Fruit fly (Drosophila melanogaster) whole organism, embryonic: Measurements from ENCODE around the gene CG16813.

ENCODE experiments used
- ATbp ChIP-seq: fragments of 200-800 bp; sonication (Bioruptor generic); optimal IDR thresholded peaks from 2 replicates; lab custom pipeline; 2017; ENCODE audit warnings: missing biosample characterization, mild to moderate bottlenecking, missing genetic modification characterization, missing genetic modification reagents
- Adf1 ChIP-seq: fragments of 200-800 bp; sonication (Bioruptor generic); IDR thresholded peaks from 2 replicates; pipeline ENCODE4 v1.3.6; 2022; ENCODE audit warnings: missing biosample characterization, missing genetic modification characterization
- Awh ChIP-seq: fragments of 200-800 bp; sonication (Bioruptor generic); IDR thresholded peaks from 2 replicates; pipeline ENCODE4, ENCODE4 v1.3.6; 2022; ENCODE audit warnings: missing biosample characterization, missing genetic modification characterization
- B-H2 ChIP-seq: fragments of 200-800 bp; sonication (Bioruptor generic); optimal IDR thresholded peaks from 2 replicates; lab custom pipeline; 2018; ENCODE audit warnings: missing biosample characterization, mild to moderate bottlenecking, missing genetic modification characterization
- CG10267 ChIP-seq: fragments of 200-800 bp; sonication (Bioruptor generic); optimal IDR thresholded peaks from 2 replicates; lab custom pipeline; 2018; ENCODE audit warnings: missing biosample characterization, mild to moderate bottlenecking, missing genetic modification characterization, moderate library complexity
- CG10366 ChIP-seq: fragments of 200-800 bp; sonication (Bioruptor generic); IDR thresholded peaks from 2 replicates; pipeline ENCODE4 v1.3.6; 2022; ENCODE audit warnings: missing biosample characterization, missing genetic modification characterization
- CG14860 ChIP-seq: fragments of 200-800 bp; sonication (Bioruptor generic); IDR thresholded peaks from 3 replicates; pipeline ENCODE4 v1.3.6; 2022; ENCODE audit warnings: missing biosample characterization, missing genetic modification characterization; ENCODE audit not compliant: partially characterized antibody
- CG17612 ChIP-seq: fragments of 200-800 bp; sonication (Bioruptor generic); IDR thresholded peaks from 2 replicates; pipeline ENCODE4 v1.3.6; 2022; ENCODE audit warnings: missing biosample characterization, missing genetic modification characterization
- CG18262 ChIP-seq: fragments of 200-800 bp; optimal IDR thresholded peaks from 3 replicates; lab custom pipeline; 2019; ENCODE audit warnings: missing biosample characterization, mild to moderate bottlenecking, missing genetic modification characterization, moderate library complexity
- CG31224 ChIP-seq: fragments of 200-800 bp; sonication (Bioruptor generic); IDR thresholded peaks from 2 replicates; pipeline ENCODE4 v1.3.6; 2022; ENCODE audit warnings: missing biosample characterization, missing genetic modification characterization
- CG3281 ChIP-seq: fragments of 200-800 bp; sonication (Bioruptor generic); optimal IDR thresholded peaks from 3 replicates; lab custom pipeline; 2017; ENCODE audit warnings: missing biosample characterization, mild to moderate bottlenecking, missing genetic modification characterization
- CG33557 ChIP-seq: fragments of 200-800 bp; sonication (Bioruptor generic); optimal IDR thresholded peaks from 2 replicates; lab custom pipeline; 2019; ENCODE audit warnings: missing biosample characterization, mild to moderate bottlenecking, missing genetic modification characterization, moderate library complexity
- CG34376 ChIP-seq: fragments of 200-800 bp; sonication (Bioruptor generic); optimal IDR thresholded peaks from 2 replicates; lab custom pipeline; 2018; ENCODE audit warnings: missing biosample characterization, mild to moderate bottlenecking, missing genetic modification characterization
- CG4360 ChIP-seq: fragments of 200-800 bp; sonication (Bioruptor generic); IDR thresholded peaks from 2 replicates; pipeline ENCODE4 v1.3.6; 2022; ENCODE audit warnings: missing biosample characterization, missing genetic modification characterization
- CG4404 ChIP-seq: fragments of 200-800 bp; sonication (Bioruptor generic); IDR thresholded peaks from 2 replicates; pipeline ENCODE4 v1.3.6; 2022; ENCODE audit warnings: missing biosample characterization, missing genetic modification characterization
- CG4707 ChIP-seq: fragments of 200-800 bp; sonication (Bioruptor generic); optimal IDR thresholded peaks from 2 replicates; lab custom pipeline; 2018; ENCODE audit warnings: missing biosample characterization, mild to moderate bottlenecking, missing genetic modification characterization, moderate library complexity
- CG7786 ChIP-seq: fragments of 200-800 bp; sonication (Bioruptor generic); optimal IDR thresholded peaks from 2 replicates; lab custom pipeline; 2016; ENCODE audit warnings: missing biosample characterization, missing genetic modification characterization
- CG9876 ChIP-seq: fragments of 200-800 bp; sonication (Bioruptor generic); optimal IDR thresholded peaks from 2 replicates; lab custom pipeline; 2016; ENCODE audit warnings: missing biosample characterization, missing genetic modification characterization
- Camta ChIP-seq: fragments of 200-800 bp; sonication (Bioruptor generic); optimal IDR thresholded peaks from 2 replicates; lab custom pipeline; 2016; ENCODE audit warnings: missing biosample characterization, missing genetic modification characterization
- D19B ChIP-seq: fragments of 200-800 bp; sonication (Bioruptor generic); optimal IDR thresholded peaks from 2 replicates; lab custom pipeline; 2017; ENCODE audit warnings: missing biosample characterization, mild to moderate bottlenecking, missing genetic modification characterization
- Dbx ChIP-seq: fragments of 200-800 bp; sonication (Bioruptor generic); IDR thresholded peaks from 3 replicates; pipeline ENCODE4 v1.3.6; 2022; ENCODE audit warnings: missing biosample characterization, missing genetic modification characterization
- GATAe ChIP-seq: fragments of 200-800 bp; sonication (Bioruptor generic); conservative IDR thresholded peaks from 2 replicates; pipeline ENCODE4 v1.3.6; 2022; ENCODE audit warnings: missing biosample characterization, missing genetic modification characterization
- Gug ChIP-seq: fragments of 200-800 bp; sonication (Bioruptor generic); IDR thresholded peaks from 4 replicates; pipeline ENCODE4 v1.3.6; 2022; ENCODE audit warnings: missing biosample characterization, missing genetic modification characterization
- Hand ChIP-seq: fragments of 200-800 bp; sonication (Bioruptor generic); optimal IDR thresholded peaks from 2 replicates; lab custom pipeline; 2017; ENCODE audit warnings: mild to moderate bottlenecking, missing biosample characterization, missing genetic modification reagents, missing genetic modification characterization
- Lim3 ChIP-seq: fragments of 200-800 bp; sonication (Bioruptor generic); IDR thresholded peaks from 2 replicates; pipeline ENCODE4 v1.3.6; 2022; ENCODE audit warnings: missing biosample characterization, missing genetic modification characterization
- Mad ChIP-seq: fragments of 200-800 bp; sonication (Bioruptor generic); optimal IDR thresholded peaks from 2 replicates; lab custom pipeline; 2016; ENCODE audit warnings: missing biosample characterization, missing genetic modification characterization
- NFAT ChIP-seq: fragments of 200-800 bp; sonication (Bioruptor generic); IDR thresholded peaks from 2 replicates; pipeline ENCODE4 v1.3.6; 2022; ENCODE audit warnings: missing biosample characterization, missing genetic modification characterization
- Optix ChIP-seq: fragments of 200-800 bp; sonication (Bioruptor generic); IDR thresholded peaks from 3 replicates; pipeline ENCODE4 v1.3.6; 2022; ENCODE audit warnings: missing biosample characterization, missing genetic modification characterization
- Rx ChIP-seq: fragments of 200-800 bp; sonication (Bioruptor generic); IDR thresholded peaks from 2 replicates; pipeline ENCODE4 v1.3.6; 2022; ENCODE audit warnings: missing biosample characterization, missing genetic modification characterization
- Sox100B ChIP-seq: fragments of 200-800 bp; sonication (Bioruptor generic); optimal IDR thresholded peaks from 3 replicates; lab custom pipeline; 2018; ENCODE audit warnings: missing biosample characterization, mild to moderate bottlenecking, missing genetic modification characterization
- Trl ChIP-seq, 3 experiments: fragments of >200 bp in 2 of 3; fragments of 200-800 bp in 1 of 3; sonication (Bioruptor generic) in 1 of 3; optimal IDR thresholded peaks; 2 replicates in 1 of 3; 3 replicates in 2 of 3; lab custom pipeline; 2016 to 2017; ENCODE audit warnings: missing biosample characterization in 1 of 3, missing genetic modification characterization in 1 of 3
- al ChIP-seq: fragments of 200-800 bp; sonication (Bioruptor generic); IDR thresholded peaks from 2 replicates; pipeline ENCODE4 v1.3.6; 2022; ENCODE audit warnings: missing biosample characterization, missing genetic modification characterization
- ash1 ChIP-seq: fragments of 200-800 bp; sonication (Bioruptor generic); optimal IDR thresholded peaks from 2 replicates; lab custom pipeline; 2018; ENCODE audit warnings: missing biosample characterization, mild to moderate bottlenecking, missing genetic modification characterization
- bab2 ChIP-seq: fragments of 200-800 bp; sonication (Bioruptor generic); optimal IDR thresholded peaks from 2 replicates; lab custom pipeline; 2016; ENCODE audit warnings: missing biosample characterization, missing genetic modification characterization
- btn ChIP-seq: fragments of 200-800 bp; sonication (Bioruptor generic); optimal IDR thresholded peaks from 2 replicates; lab custom pipeline; 2016; ENCODE audit warnings: missing biosample characterization, missing genetic modification characterization
- chn ChIP-seq: fragments of 200-800 bp; sonication (Bioruptor generic); optimal IDR thresholded peaks from 2 replicates; lab custom pipeline; 2016; ENCODE audit warnings: missing biosample characterization, missing genetic modification characterization
- crol ChIP-seq: fragments of 200-800 bp; sonication (Bioruptor generic); IDR thresholded peaks from 2 replicates; pipeline ENCODE4 v1.3.6; 2022; ENCODE audit warnings: missing biosample characterization, missing genetic modification characterization
- dimm ChIP-seq: fragments of 200-800 bp; sonication (Bioruptor generic); IDR thresholded peaks from 2 replicates; pipeline ENCODE4 v1.3.6; 2022; ENCODE audit warnings: missing biosample characterization, missing genetic modification characterization
- esg ChIP-seq: fragments of 200-800 bp; sonication (Bioruptor generic); conservative IDR thresholded peaks from 2 replicates; pipeline ENCODE4 v1.3.6; 2022; ENCODE audit warnings: missing biosample characterization, missing genetic modification characterization
- fd102C ChIP-seq: fragments of 200-800 bp; sonication (Bioruptor generic); optimal IDR thresholded peaks from 2 replicates; lab custom pipeline; 2018; ENCODE audit warnings: missing biosample characterization, mild to moderate bottlenecking, missing genetic modification characterization, moderate library complexity
- nmo ChIP-seq: fragments of 200-800 bp; sonication (Bioruptor generic); optimal IDR thresholded peaks from 2 replicates; lab custom pipeline; 2018; ENCODE audit warnings: missing biosample characterization, mild to moderate bottlenecking, missing genetic modification characterization, moderate library complexity
- onecut ChIP-seq: fragments of 200-800 bp; sonication (Bioruptor generic); IDR thresholded peaks from 2 replicates; pipeline ENCODE4 v1.3.6; 2022; ENCODE audit warnings: missing biosample characterization, missing genetic modification characterization
- pan ChIP-seq, 4 experiments: fragments of >200 bp in 3 of 4; fragments of 200-800 bp in 1 of 4; sonication (Bioruptor generic) in 1 of 4; optimal IDR thresholded peaks in 3 of 4; IDR thresholded peaks in 1 of 4; 2 replicates each; pipeline versions ENCODE4 v1.3.6 to Lab custom; 2017 to 2022; ENCODE audit warnings: missing biosample characterization in 2 of 4, missing genetic modification characterization in 2 of 4, mixed read lengths in 1 of 4
- pita ChIP-seq: fragments of 200-800 bp; sonication (Bioruptor generic); optimal IDR thresholded peaks from 2 replicates; lab custom pipeline; 2017; ENCODE audit warnings: missing biosample characterization, mild to moderate bottlenecking, missing genetic modification characterization
- prd ChIP-seq, 3 experiments: fragments of >200 bp in 2 of 3; fragments of 200-800 bp in 1 of 3; sonication (Bioruptor generic) in 1 of 3; optimal IDR thresholded peaks in 2 of 3; IDR thresholded peaks in 1 of 3; 2 replicates in 2 of 3; 3 replicates in 1 of 3; pipeline versions ENCODE4 v1.3.6 to Lab custom; 2017 to 2022; ENCODE audit warnings: missing biosample characterization in 1 of 3, missing genetic modification characterization in 1 of 3
- ro ChIP-seq: fragments of 200-800 bp; sonication (Bioruptor generic); IDR thresholded peaks from 2 replicates; pipeline ENCODE4 v1.3.6; 2022; ENCODE audit warnings: missing biosample characterization, missing genetic modification characterization
- slp2 ChIP-seq: fragments of 200-800 bp; sonication (Bioruptor generic); optimal IDR thresholded peaks from 2 replicates; lab custom pipeline; 2016; ENCODE audit warnings: missing biosample characterization, missing genetic modification characterization
- so ChIP-seq: fragments of 200-800 bp; sonication (Bioruptor generic); IDR thresholded peaks from 3 replicates; pipeline ENCODE4 v1.3.6; 2022; ENCODE audit warnings: missing biosample characterization, missing genetic modification characterization
- trem ChIP-seq: fragments of 200-800 bp; optimal IDR thresholded peaks from 3 replicates; lab custom pipeline; 2019; ENCODE audit warnings: missing biosample characterization, mild to moderate bottlenecking, missing genetic modification characterization, moderate library complexity
- ttk ChIP-seq: fragments of 200-800 bp; sonication (Bioruptor generic); IDR thresholded peaks from 2 replicates; pipeline ENCODE4 v2.1.2; 2022; ENCODE audit warnings: missing biosample characterization, missing genetic modification characterization
- wdn ChIP-seq: fragments of 200-800 bp; sonication (Bioruptor generic); IDR thresholded peaks from 2 replicates; pipeline ENCODE4 v1.3.6; 2022; ENCODE audit warnings: missing biosample characterization, missing genetic modification characterization

CG16813 gene

DNA sequence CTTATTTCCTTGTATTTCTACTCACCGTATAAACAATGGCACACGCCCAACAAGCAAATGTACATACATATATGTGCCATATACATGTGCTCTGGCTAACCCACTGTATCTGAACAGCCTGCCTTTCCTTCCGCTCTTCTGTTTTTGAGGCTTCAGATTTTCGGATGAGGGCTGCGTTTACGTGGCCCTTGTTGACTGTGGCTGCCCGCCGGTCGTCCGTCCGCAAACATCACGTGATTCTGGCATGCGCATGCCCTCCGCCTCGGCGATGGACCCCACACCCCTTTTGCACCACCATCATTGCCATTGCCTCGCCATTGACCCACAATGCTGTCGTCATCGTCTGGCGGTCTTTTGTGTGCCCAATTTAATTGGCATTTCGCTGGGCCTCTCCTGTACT is 22.1 kb upstream of the CG16813 start (continued):
- TF ChIP-seq al: no peak
- TF ChIP-seq Awh (GFP tag; lab: Robert Waterston, UW): peak; percentile 49; the same call in 1 of the 2 replicates
- TF ChIP-seq Adf1 (GFP tag; lab: Robert Waterston, UW): peak; percentile 36; the same call in 1 of the 2 replicates
- TF ChIP-seq CG9876 (GFP tag; lab: Kevin White, UChicago): peak; percentile 62
- TF ChIP-seq CG4360: no peak
- no peak for TF ChIP-seq btn
- TF ChIP-seq Dbx: peak; percentile 58; the same call in 1 of the 3 replicates
- TF ChIP-seq CG17612: no peak
- TF ChIP-seq CG31224 (GFP tag; lab: Robert Waterston, UW): no peak
- TF ChIP-seq prd (optimal IDR thresholded peaks at IDR 0.05; lab: Kevin White, UChicago): no peak
- no peak for TF ChIP-seq prd (GFP tag; IDR thresholded peaks at IDR 0.05; lab: Robert Waterston, UW)
- TF ChIP-seq CG10267 (tag; lab: Kevin White, UChicago): no peak
- TF ChIP-seq onecut (GFP tag; lab: Robert Waterston, UW): peak; percentile 54
- no peak for TF ChIP-seq chn (GFP tag; lab: Kevin White, UChicago)
- TF ChIP-seq ash1 (GFP tag; lab: Kevin White, UChicago): no peak
- no peak for TF ChIP-seq esg
- TF ChIP-seq Sox100B (GFP tag; lab: Kevin White, UChicago): peak; percentile 9
- no peak for TF ChIP-seq CG4404 (GFP tag; lab: Robert Waterston, UW)
- no peak for TF ChIP-seq Mad (GFP tag; lab: Kevin White, UChicago)
- no peak for TF ChIP-seq trem
- TF ChIP-seq CG14860 (GFP tag; lab: Robert Waterston, UW): no peak
- no peak for TF ChIP-seq pita (GFP tag; lab: Kevin White, UChicago)
- no peak for TF ChIP-seq Camta
- TF ChIP-seq Lim3 (GFP tag; lab: Robert Waterston, UW): no peak
- TF ChIP-seq pan (optimal IDR thresholded peaks at IDR 0.05; lab: Kevin White, UChicago): no peak
- no peak for TF ChIP-seq pan (GFP tag; optimal IDR thresholded peaks at IDR 0.05 in 1 of 2, IDR thresholded peaks at IDR 0.05 in 1 of 2)
- peak in 1 of 2 experiments; percentile 12 for TF ChIP-seq Trl (optimal IDR thresholded peaks at IDR 0.05; lab: Kevin White, UChicago)
- peak; percentile 32 for TF ChIP-seq Trl (GFP tag; optimal IDR thresholded peaks at IDR 0.05; lab: Kevin White, UChicago)
- TF ChIP-seq ATbp: no peak
- TF ChIP-seq crol (GFP tag; lab: Robert Waterston, UW): peak; percentile 81
- TF ChIP-seq wdn (GFP tag; lab: Robert Waterston, UW): no peak
- TF ChIP-seq CG34376 (GFP tag; lab: Kevin White, UChicago): no peak
- TF ChIP-seq so (GFP tag; lab: Robert Waterston, UW): peak; percentile 51; the same call in 1 of the 3 replicates
- no peak for TF ChIP-seq Gug (GFP tag; lab: Robert Waterston, UW)
- TF ChIP-seq slp2 (GFP tag; lab: Kevin White, UChicago): no peak
- TF ChIP-seq B-H2 (GFP tag; lab: Kevin White, UChicago): peak; percentile 43
- TF ChIP-seq nmo (GFP tag; lab: Kevin White, UChicago): no peak
- TF ChIP-seq NFAT (GFP tag; lab: Robert Waterston, UW): no peak
- no peak for TF ChIP-seq dimm
- peak; percentile 71 for TF ChIP-seq Hand (GFP tag; lab: Kevin White, UChicago)
- no peak for TF ChIP-seq CG10366 (GFP tag; lab: Robert Waterston, UW)
- no peak for TF ChIP-seq Rx
- TF ChIP-seq CG7786: peak; percentile 6
- no peak for TF ChIP-seq D19B (GFP tag; lab: Kevin White, UChicago)
- peak; percentile 5 for TF ChIP-seq bab2 (GFP tag; lab: Kevin White, UChicago)
- TF ChIP-seq CG4707 (GFP tag; lab: Kevin White, UChicago): peak; percentile 55
- no peak for TF ChIP-seq GATAe
- no peak for TF ChIP-seq ro (GFP tag; lab: Robert Waterston, UW)
- no peak for TF ChIP-seq CG18262 (tag; lab: Kevin White, UChicago)
- TF ChIP-seq CG3281 (GFP tag; lab: Kevin White, UChicago): no peak
- TF ChIP-seq Optix (GFP tag; lab: Robert Waterston, UW): 0 out of 3 replicates have a peak, but pooled peaks have one; percentile 15
- TF ChIP-seq ttk (GFP tag; lab: Robert Waterston, UW): no peak
- TF ChIP-seq fd102C (GFP tag; lab: Kevin White, UChicago): no peak
- TF ChIP-seq CG33557: peak; percentile 5
